Fruit fly (Drosophila melanogaster) whole organism, embryonic: Measurements from ENCODE around the gene CG11737.

Experiments
- Bdp1 ChIP-seq: fragments of 200-800 bp; sonication (Bioruptor generic); optimal IDR thresholded peaks from 3 replicates; lab custom pipeline; 2016; ENCODE audit warnings: missing biosample characterization, missing genetic modification characterization
- CG10209 ChIP-seq: fragments of 200-800 bp; sonication (Bioruptor generic); optimal IDR thresholded peaks from 3 replicates; lab custom pipeline; 2017; ENCODE audit warnings: missing biosample characterization, mild to moderate bottlenecking, missing genetic modification characterization, missing genetic modification reagents
- CG11723 ChIP-seq: fragments of 200-800 bp; sonication (Bioruptor generic); optimal IDR thresholded peaks from 2 replicates; lab custom pipeline; 2017; ENCODE audit warnings: missing biosample characterization, mild to moderate bottlenecking, missing genetic modification characterization
- CG15601 ChIP-seq: fragments of 200-800 bp; sonication (Bioruptor generic); optimal IDR thresholded peaks from 3 replicates; lab custom pipeline; 2019; ENCODE audit warnings: missing biosample characterization, mild to moderate bottlenecking, missing genetic modification characterization, moderate library complexity
- CG17912 ChIP-seq: fragments of 200-800 bp; sonication (Bioruptor generic); optimal IDR thresholded peaks from 2 replicates; lab custom pipeline; 2018; ENCODE audit warnings: missing biosample characterization, mild to moderate bottlenecking, missing genetic modification characterization
- CG18011 ChIP-seq: fragments of 200-800 bp; sonication (Bioruptor generic); optimal IDR thresholded peaks from 2 replicates; lab custom pipeline; 2017; ENCODE audit warnings: missing biosample characterization, missing genetic modification characterization, mild to moderate bottlenecking, moderate library complexity, missing genotype
- CG18599 ChIP-seq: fragments of 200-800 bp; sonication (Bioruptor generic); optimal IDR thresholded peaks from 3 replicates; lab custom pipeline; 2017; ENCODE audit warnings: missing biosample characterization, missing genetic modification characterization, mild to moderate bottlenecking, moderate library complexity, missing genetic modification reagents
- CG30403 ChIP-seq: fragments of 200-800 bp; sonication (Bioruptor generic); optimal IDR thresholded peaks from 3 replicates; lab custom pipeline; 2016; ENCODE audit warnings: missing biosample characterization, missing genetic modification characterization
- CG31441 ChIP-seq: fragments of 200-800 bp; sonication (Bioruptor generic); IDR thresholded peaks from 2 replicates; pipeline ENCODE4 v1.3.6; 2022; ENCODE audit warnings: missing biosample characterization, missing genetic modification characterization
- CG3407 ChIP-seq: fragments of 200-800 bp; sonication (Bioruptor generic); optimal IDR thresholded peaks from 2 replicates; lab custom pipeline; 2018; ENCODE audit warnings: missing biosample characterization, mild to moderate bottlenecking, missing genetic modification characterization
- CG42726 ChIP-seq: fragments of 200-800 bp; sonication (Bioruptor generic); IDR thresholded peaks from 2 replicates; pipeline ENCODE4 v1.3.6; 2022; ENCODE audit warnings: missing biosample characterization, missing genetic modification characterization; ENCODE audit not compliant: partially characterized antibody
- CG7745 ChIP-seq: fragments of 200-800 bp; sonication (Bioruptor generic); optimal IDR thresholded peaks from 2 replicates; lab custom pipeline; 2018; ENCODE audit warnings: missing biosample characterization, mild to moderate bottlenecking, missing genetic modification characterization, moderate library complexity
- CG8290 ChIP-seq, 3 experiments: fragments of 200-800 bp; sonication (Bioruptor generic); optimal IDR thresholded peaks; 2 replicates each; lab custom pipeline; 2016 to 2019; ENCODE audit warnings: missing biosample characterization in 3 of 3, missing genetic modification characterization in 3 of 3, mild to moderate bottlenecking in 2 of 3, moderate library complexity in 1 of 3
- CG9215 ChIP-seq: fragments of 200-800 bp; sonication (Bioruptor generic); IDR thresholded peaks from 2 replicates; pipeline ENCODE4 v1.3.6; 2022; ENCODE audit warnings: missing biosample characterization, missing genetic modification characterization
- CG9437 ChIP-seq: fragments of 200-800 bp; sonication (Bioruptor generic); optimal IDR thresholded peaks from 2 replicates; lab custom pipeline; 2018; ENCODE audit warnings: missing biosample characterization, mild to moderate bottlenecking, missing genetic modification characterization
- Doc2 ChIP-seq: fragments of 200-800 bp; sonication (Bioruptor generic); IDR thresholded peaks from 2 replicates; pipeline ENCODE4 v1.3.6; 2022; ENCODE audit warnings: missing biosample characterization, missing genetic modification characterization
- ERR ChIP-seq: fragments of 200-800 bp; sonication (Bioruptor generic); optimal IDR thresholded peaks from 2 replicates; lab custom pipeline; 2016; ENCODE audit warnings: missing biosample characterization, missing genetic modification characterization
- Hand ChIP-seq: fragments of 200-800 bp; sonication (Bioruptor generic); optimal IDR thresholded peaks from 2 replicates; lab custom pipeline; 2017; ENCODE audit warnings: mild to moderate bottlenecking, missing biosample characterization, missing genetic modification reagents, missing genetic modification characterization
- Hmx ChIP-seq: fragments of 200-800 bp; sonication (Bioruptor generic); optimal IDR thresholded peaks from 2 replicates; lab custom pipeline; 2016; ENCODE audit warnings: missing biosample characterization, missing genetic modification characterization
- Hsf ChIP-seq: fragments of 200-800 bp; sonication (Bioruptor generic); optimal IDR thresholded peaks from 3 replicates; lab custom pipeline; 2016; ENCODE audit warnings: missing biosample characterization, missing genetic modification characterization
- Myb ChIP-seq: fragments of 200-800 bp; sonication (Bioruptor generic); optimal IDR thresholded peaks from 2 replicates; lab custom pipeline; 2016; ENCODE audit warnings: missing biosample characterization, missing genetic modification characterization
- NK7.1 ChIP-seq: fragments of 200-800 bp; sonication (Bioruptor generic); optimal IDR thresholded peaks from 3 replicates; lab custom pipeline; 2016; ENCODE audit warnings: missing biosample characterization, missing genetic modification characterization
- Nf-YB ChIP-seq: fragments of 200-800 bp; sonication (Bioruptor generic); optimal IDR thresholded peaks from 3 replicates; lab custom pipeline; 2019; ENCODE audit warnings: missing biosample characterization, mild to moderate bottlenecking, missing genetic modification characterization, moderate library complexity
- Nf-YC ChIP-seq: fragments of 200-800 bp; optimal IDR thresholded peaks from 3 replicates; lab custom pipeline; 2019; ENCODE audit warnings: missing biosample characterization, mild to moderate bottlenecking, missing genetic modification characterization, moderate library complexity
- NfI ChIP-seq: fragments of 200-800 bp; sonication (Bioruptor generic); optimal IDR thresholded peaks from 3 replicates; lab custom pipeline; 2018; ENCODE audit warnings: missing biosample characterization, mild to moderate bottlenecking, missing genetic modification characterization, moderate library complexity
- Rfx ChIP-seq: fragments of 200-800 bp; sonication (Bioruptor generic); IDR thresholded peaks from 2 replicates; pipeline ENCODE4 v1.3.6; 2022; ENCODE audit warnings: missing biosample characterization, missing genetic modification characterization
- Tbp ChIP-seq: fragments of >200 bp; optimal IDR thresholded peaks from 2 replicates; lab custom pipeline; 2018; ENCODE audit warnings: missing biosample characterization, missing genetic modification characterization
- Vsx1 ChIP-seq: fragments of 200-800 bp; sonication (Bioruptor generic); optimal IDR thresholded peaks from 2 replicates; lab custom pipeline; 2017; ENCODE audit warnings: missing biosample characterization, mild to moderate bottlenecking, missing genetic modification characterization, missing genetic modification reagents
- ash1 ChIP-seq: fragments of 200-800 bp; sonication (Bioruptor generic); optimal IDR thresholded peaks from 2 replicates; lab custom pipeline; 2018; ENCODE audit warnings: missing biosample characterization, mild to moderate bottlenecking, missing genetic modification characterization
- bbx ChIP-seq: fragments of 200-800 bp; sonication (Bioruptor generic); IDR thresholded peaks from 2 replicates; pipeline ENCODE4 v1.3.6; 2022; ENCODE audit warnings: missing biosample characterization, missing genetic modification characterization; ENCODE audit not compliant: partially characterized antibody
- cas ChIP-seq: fragments of 200-800 bp; sonication (Bioruptor generic); IDR thresholded peaks from 2 replicates; pipeline ENCODE4 v1.3.6; 2022; ENCODE audit warnings: missing biosample characterization, missing genetic modification characterization
- chinmo ChIP-seq: fragments of 200-800 bp; sonication (Bioruptor generic); IDR thresholded peaks from 4 replicates; pipeline ENCODE4 v1.3.6; 2022; ENCODE audit warnings: missing biosample characterization, missing genetic modification characterization; ENCODE audit not compliant: partially characterized antibody
- chm ChIP-seq: fragments of 200-800 bp; sonication (Bioruptor generic); IDR thresholded peaks from 2 replicates; pipeline ENCODE4 v1.3.6; 2022; ENCODE audit warnings: missing biosample characterization, missing genetic modification characterization
- ci ChIP-seq: fragments of 200-800 bp; sonication (Bioruptor generic); IDR thresholded peaks from 3 replicates; pipeline ENCODE4 v1.3.6; 2022; ENCODE audit warnings: missing biosample characterization, missing genetic modification characterization
- corto ChIP-seq: fragments of 200-800 bp; sonication (Bioruptor generic); optimal IDR thresholded peaks from 2 replicates; lab custom pipeline; 2016; ENCODE audit warnings: missing biosample characterization, mild to moderate bottlenecking, missing genetic modification characterization, moderate library complexity
- crol ChIP-seq: fragments of 200-800 bp; sonication (Bioruptor generic); IDR thresholded peaks from 2 replicates; pipeline ENCODE4 v1.3.6; 2022; ENCODE audit warnings: missing biosample characterization, missing genetic modification characterization
- fru ChIP-seq: fragments of >200 bp; optimal IDR thresholded peaks from 2 replicates; lab custom pipeline; 2017
- grau ChIP-seq: fragments of 200-800 bp; optimal IDR thresholded peaks from 3 replicates; lab custom pipeline; 2019; ENCODE audit warnings: missing biosample characterization, mild to moderate bottlenecking, missing genetic modification characterization, moderate library complexity
- hth ChIP-seq: fragments of >200 bp; optimal IDR thresholded peaks from 2 replicates; lab custom pipeline; 2017; ENCODE audit warnings: inconsistent platforms
- lab ChIP-seq: fragments of 200-800 bp; sonication (Bioruptor generic); optimal IDR thresholded peaks from 3 replicates; lab custom pipeline; 2017; ENCODE audit warnings: missing biosample characterization, missing genetic modification characterization, mild to moderate bottlenecking, moderate library complexity, missing genetic modification reagents
- lilli ChIP-seq: fragments of 200-800 bp; sonication (Bioruptor generic); optimal IDR thresholded peaks from 3 replicates; lab custom pipeline; 2016; ENCODE audit warnings: missing biosample characterization, missing genetic modification characterization
- oc ChIP-seq: fragments of 200-800 bp; sonication (Bioruptor generic); optimal IDR thresholded peaks from 2 replicates; lab custom pipeline; 2018; ENCODE audit warnings: missing biosample characterization, mild to moderate bottlenecking, missing genetic modification characterization, moderate library complexity
- org-1 ChIP-seq: fragments of 200-800 bp; sonication (Bioruptor generic); optimal IDR thresholded peaks from 2 replicates; lab custom pipeline; 2017; ENCODE audit warnings: missing biosample characterization, missing genetic modification characterization
- pb ChIP-seq: fragments of 200-800 bp; sonication (Bioruptor generic); optimal IDR thresholded peaks from 3 replicates; lab custom pipeline; 2016; ENCODE audit warnings: missing biosample characterization, missing genetic modification characterization
- pho ChIP-seq: fragments of 200-800 bp; sonication (Bioruptor generic); optimal IDR thresholded peaks from 2 replicates; lab custom pipeline; 2016; ENCODE audit warnings: missing biosample characterization, missing genetic modification characterization
- pita ChIP-seq: fragments of 200-800 bp; sonication (Bioruptor generic); optimal IDR thresholded peaks from 2 replicates; lab custom pipeline; 2017; ENCODE audit warnings: missing biosample characterization, mild to moderate bottlenecking, missing genetic modification characterization
- ro ChIP-seq: fragments of 200-800 bp; sonication (Bioruptor generic); IDR thresholded peaks from 2 replicates; pipeline ENCODE4 v1.3.6; 2022; ENCODE audit warnings: missing biosample characterization, missing genetic modification characterization
- sc ChIP-seq, 3 experiments: fragments of >200 bp in 2 of 3; fragments of 200-800 bp in 1 of 3; sonication (Bioruptor generic) in 1 of 3; optimal IDR thresholded peaks; 2 replicates in 2 of 3; 3 replicates in 1 of 3; lab custom pipeline; 2017; ENCODE audit warnings: mild to moderate bottlenecking in 1 of 3, missing biosample characterization in 1 of 3, missing genetic modification characterization in 1 of 3, missing genetic modification reagents in 1 of 3
- slou ChIP-seq: fragments of 200-800 bp; sonication (Bioruptor generic); optimal IDR thresholded peaks from 3 replicates; lab custom pipeline; 2016; ENCODE audit warnings: missing biosample characterization, missing genetic modification characterization
- sr ChIP-seq: fragments of 200-800 bp; sonication (Bioruptor generic); IDR thresholded peaks from 3 replicates; pipeline ENCODE4 v1.3.6; 2022; ENCODE audit warnings: missing biosample characterization, missing genetic modification characterization

The CG11737 gene

DNA sequence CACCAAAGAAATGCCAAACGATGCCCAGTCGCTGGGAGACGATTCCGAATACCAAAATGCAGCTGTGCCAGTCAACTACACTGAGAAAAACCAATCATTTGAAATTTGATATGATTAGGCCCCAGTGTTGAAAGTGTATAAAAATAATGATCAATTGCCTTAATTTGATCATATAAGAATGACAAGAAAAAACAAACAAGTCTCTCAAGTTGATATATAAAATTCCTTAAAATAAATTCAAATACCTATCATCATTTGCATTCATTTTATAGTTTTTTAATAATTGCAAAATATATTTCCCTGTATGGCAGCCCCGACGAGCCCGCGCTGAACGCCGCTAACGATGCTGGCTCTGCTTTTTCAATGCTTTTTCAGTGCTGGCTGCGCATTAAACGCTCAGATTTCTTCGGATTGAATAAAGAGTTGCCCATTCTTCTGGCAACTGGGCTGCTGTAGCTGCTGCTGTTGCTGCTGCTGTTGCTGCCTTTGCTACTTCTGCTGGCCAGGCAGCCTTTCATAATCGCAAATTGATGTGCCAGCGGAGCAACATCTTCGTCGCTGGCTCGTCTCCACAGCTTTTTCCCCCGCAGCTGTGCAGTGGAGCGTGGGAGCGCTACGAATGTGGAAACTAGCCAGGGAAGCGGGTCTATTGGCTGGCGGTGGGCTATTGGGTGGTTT is 47.8 kb upstream of the CG11737 start (continued):
- peak; percentile 26 for TF ChIP-seq CG30403 (GFP tag; lab: Kevin White, UChicago)
- no peak for TF ChIP-seq CG17912 (GFP tag; lab: Kevin White, UChicago)
- TF ChIP-seq CG42726 (GFP tag; lab: Robert Waterston, UW): no peak
- TF ChIP-seq NfI (GFP tag; lab: Kevin White, UChicago): no peak
- no peak for TF ChIP-seq ro (GFP tag; lab: Robert Waterston, UW)
- TF ChIP-seq Nf-YB (GFP tag; lab: Kevin White, UChicago): no peak
- no peak for TF ChIP-seq lilli
- TF ChIP-seq ERR (GFP tag; lab: Kevin White, UChicago): no peak
- TF ChIP-seq CG7745 (tag; lab: Kevin White, UChicago): no peak
- no peak for TF ChIP-seq pita (GFP tag; lab: Kevin White, UChicago)
- TF ChIP-seq ci (GFP tag; lab: Robert Waterston, UW): no peak
- no peak for TF ChIP-seq Hmx (GFP tag; lab: Kevin White, UChicago)
- TF ChIP-seq CG18599 (GFP tag; lab: Kevin White, UChicago): no peak
- no peak for TF ChIP-seq chinmo (GFP tag; lab: Robert Waterston, UW)
- TF ChIP-seq Tbp (GFP tag; lab: Kevin White, UChicago): no peak
- TF ChIP-seq sr: peak; percentile 89
- TF ChIP-seq fru (lab: Kevin White, UChicago): no peak
- TF ChIP-seq crol (GFP tag; lab: Robert Waterston, UW): peak; percentile 41
- peak; percentile 10 for TF ChIP-seq CG8290 (GFP tag; optimal IDR thresholded peaks at IDR 0.05; lab: Kevin White, UChicago)
- TF ChIP-seq CG8290 (tag; optimal IDR thresholded peaks at IDR 0.05; lab: Kevin White, UChicago): no peak
- TF ChIP-seq lab (GFP tag; lab: Kevin White, UChicago): no peak
- no peak for TF ChIP-seq Doc2 (GFP tag; lab: Robert Waterston, UW)
- no peak for TF ChIP-seq Rfx (GFP tag; lab: Robert Waterston, UW)
- peak; percentile 0 for TF ChIP-seq CG9437
- TF ChIP-seq pho: no peak
- no peak for TF ChIP-seq slou
- no peak for TF ChIP-seq NK7.1 (GFP tag; lab: Kevin White, UChicago)
- TF ChIP-seq corto (GFP tag; lab: Kevin White, UChicago): no peak
- TF ChIP-seq CG3407 (GFP tag; lab: Kevin White, UChicago): no peak
- peak; percentile 32 for TF ChIP-seq CG10209 (GFP tag; lab: Kevin White, UChicago)
- peak; percentile 72 for TF ChIP-seq CG31441 (GFP tag; lab: Robert Waterston, UW)
- no peak for TF ChIP-seq CG18011 (GFP tag; lab: Kevin White, UChicago)
- no peak for TF ChIP-seq Bdp1 (GFP tag; lab: Kevin White, UChicago)
- TF ChIP-seq pb (GFP tag; lab: Kevin White, UChicago): no peak
- peak; percentile 4 for TF ChIP-seq Vsx1 (GFP tag; lab: Kevin White, UChicago)
- TF ChIP-seq Hand: no peak
- peak; percentile 49 for TF ChIP-seq grau (tag; lab: Kevin White, UChicago)
- TF ChIP-seq CG15601: no peak
- no peak for TF ChIP-seq Nf-YC (tag; lab: Kevin White, UChicago)
- peak; percentile 6 for TF ChIP-seq CG11723 (GFP tag; lab: Kevin White, UChicago)
- no peak for TF ChIP-seq hth (lab: Kevin White, UChicago)
- no peak for TF ChIP-seq cas
- no peak for TF ChIP-seq oc (tag; lab: Kevin White, UChicago)
- no peak for TF ChIP-seq CG9215
- no peak for TF ChIP-seq Myb (GFP tag; lab: Kevin White, UChicago)
- no peak for TF ChIP-seq ash1 (GFP tag; lab: Kevin White, UChicago)
- no peak for TF ChIP-seq sc (optimal IDR thresholded peaks at IDR 0.05; lab: Kevin White, UChicago)
- TF ChIP-seq sc (GFP tag; optimal IDR thresholded peaks at IDR 0.05; lab: Kevin White, UChicago): no peak
- TF ChIP-seq org-1 (GFP tag; lab: Kevin White, UChicago): no peak
- TF ChIP-seq bbx (GFP tag; lab: Robert Waterston, UW): no peak
- no peak for TF ChIP-seq chm (GFP tag; lab: Robert Waterston, UW)
- TF ChIP-seq Hsf (GFP tag; lab: Kevin White, UChicago): no peak
